Worm (Caenorhabditis elegans) whole organism, L4 larva: ENCODE results near the gene sas-5.

Experiments
- D1046.2 ChIP-seq: fragments of 200-800 bp; sonication (Bioruptor generic); IDR thresholded peaks from 2 replicates; pipeline ENCODE4 v1.3.6; 2022; ENCODE audit warnings: missing genetic modification characterization, missing compliant biosample characterization
- F10B5.3 ChIP-seq: sonication (generic microtip); optimal IDR thresholded peaks from 2 replicates; lab custom pipeline; 2016; ENCODE audit warnings: mild to moderate bottlenecking, missing genetic modification characterization, missing compliant biosample characterization
- F49E8.2 ChIP-seq: sonication (generic microtip); optimal IDR thresholded peaks from 2 replicates; lab custom pipeline; 2016; ENCODE audit warnings: missing compliant biosample characterization, mild to moderate bottlenecking, missing genetic modification characterization, borderline replicate concordance
- R02D3.7 ChIP-seq: fragments of 150-350 bp; sonication (generic microtip); optimal IDR thresholded peaks from 3 replicates; lab custom pipeline; 2014; ENCODE audit warnings: missing biosample characterization, missing genetic modification characterization
- T26A8.4 ChIP-seq: fragments of 200-800 bp; sonication (Bioruptor generic); IDR thresholded peaks from 2 replicates; pipeline ENCODE4 v1.3.6; 2022; ENCODE audit warnings: missing genetic modification characterization, missing compliant biosample characterization
- Y48G9A.11 ChIP-seq: fragments of 200-800 bp; sonication (Bioruptor generic); IDR thresholded peaks from 2 replicates; pipeline ENCODE4 v1.3.6; 2022; ENCODE audit warnings: missing genetic modification reagents, missing genetic modification characterization, missing compliant biosample characterization
- Y5F2A.4 ChIP-seq: fragments of 200-800 bp; sonication (Bioruptor generic); optimal IDR thresholded peaks from 2 replicates; lab custom pipeline; 2018; ENCODE audit warnings: mild to moderate bottlenecking, missing genetic modification characterization, missing compliant biosample characterization
- ZK337.2 ChIP-seq: fragments of 200-800 bp; sonication (Bioruptor generic); IDR thresholded peaks from 2 replicates; pipeline ENCODE4 v1.3.6; 2022; ENCODE audit warnings: missing genetic modification reagents, missing genetic modification characterization, missing compliant biosample characterization
- aly-2 ChIP-seq: sonication (generic microtip); optimal IDR thresholded peaks from 2 replicates; lab custom pipeline; 2018; ENCODE audit warnings: missing biosample characterization, missing genetic modification characterization
- ama-1 ChIP-seq: fragments of 150-350 bp; optimal IDR thresholded peaks from 2 replicates; lab custom pipeline; 2014; ENCODE audit warnings: inconsistent platforms, mixed read lengths
- arid-1 ChIP-seq: fragments of 200-800 bp; sonication (Bioruptor generic); conservative IDR thresholded peaks from 2 replicates; pipeline ENCODE4 v1.3.6; 2022; ENCODE audit warnings: missing genetic modification reagents, missing genetic modification characterization, missing compliant biosample characterization
- ceh-20 ChIP-seq: fragments of 200-800 bp; sonication (Bioruptor generic); IDR thresholded peaks from 2 replicates; pipeline ENCODE4 v1.3.6; 2022; ENCODE audit warnings: missing genetic modification reagents, missing genetic modification characterization, missing compliant biosample characterization
- ceh-32 ChIP-seq: sonication (generic microtip); optimal IDR thresholded peaks from 2 replicates; lab custom pipeline; 2016; ENCODE audit warnings: mild to moderate bottlenecking, missing genetic modification characterization, missing compliant biosample characterization; ENCODE audit not compliant: poor library complexity
- ceh-44 ChIP-seq: fragments of 200-800 bp; sonication (Bioruptor generic); IDR thresholded peaks from 2 replicates; pipeline ENCODE4 v1.3.6; 2022; ENCODE audit warnings: missing genetic modification reagents, missing genetic modification characterization, missing compliant biosample characterization
- ceh-62 ChIP-seq: sonication (generic microtip); optimal IDR thresholded peaks from 2 replicates; lab custom pipeline; 2017; ENCODE audit warnings: missing biosample characterization, missing genetic modification characterization
- ceh-82 ChIP-seq: sonication (generic microtip); optimal IDR thresholded peaks from 2 replicates; lab custom pipeline; 2017; ENCODE audit warnings: missing biosample characterization, missing genetic modification characterization
- ces-1 ChIP-seq: fragments of 150-350 bp; sonication (generic microtip); optimal IDR thresholded peaks from 4 replicates; lab custom pipeline; 2014; ENCODE audit warnings: missing biosample characterization, missing genetic modification reagents, missing genetic modification characterization
- cey-2 ChIP-seq: sonication (generic microtip); optimal IDR thresholded peaks from 3 replicates; lab custom pipeline; 2017; ENCODE audit warnings: missing genetic modification characterization, mild to moderate bottlenecking, missing compliant biosample characterization, antibody characterized with exemption, borderline replicate concordance; ENCODE audit not compliant: insufficient read depth
- ctbp-1 ChIP-seq: fragments of 200-800 bp; sonication (Bioruptor generic); IDR thresholded peaks from 2 replicates; pipeline ENCODE4 v1.3.6; 2022; ENCODE audit warnings: missing genetic modification reagents, missing genetic modification characterization, missing compliant biosample characterization
- daf-19 ChIP-seq: fragments of 200-800 bp; sonication (Bioruptor generic); conservative IDR thresholded peaks from 2 replicates; pipeline ENCODE4 v1.3.6; 2022; ENCODE audit warnings: missing genetic modification characterization, missing compliant biosample characterization
- daf-8 ChIP-seq: fragments of 200-800 bp; sonication (Bioruptor generic); IDR thresholded peaks from 2 replicates; pipeline ENCODE4 v1.3.6; 2022; ENCODE audit warnings: missing genetic modification characterization, missing compliant biosample characterization
- duxl-1 ChIP-seq: sonication (generic microtip); optimal IDR thresholded peaks from 2 replicates; lab custom pipeline; 2016; ENCODE audit warnings: mild to moderate bottlenecking, missing genetic modification characterization, moderate library complexity, missing compliant biosample characterization; ENCODE audit not compliant: poor library complexity
- egl-27 ChIP-seq: sonication (generic microtip); optimal IDR thresholded peaks from 3 replicates; lab custom pipeline; 2017; ENCODE audit warnings: missing biosample characterization, missing genetic modification reagents, missing genetic modification characterization
- egl-43 ChIP-seq: fragments of 200-800 bp; sonication (Bioruptor generic); IDR thresholded peaks from 2 replicates; pipeline ENCODE4 v1.3.6; 2022; ENCODE audit warnings: missing genetic modification reagents, missing genetic modification characterization, missing compliant biosample characterization
- fos-1 ChIP-seq: fragments of 150-350 bp; optimal IDR thresholded peaks from 2 replicates; lab custom pipeline; 2014; ENCODE audit warnings: missing biosample characterization, missing genetic modification characterization
- hif-1 ChIP-seq, 2 experiments: sonication (generic microtip); optimal IDR thresholded peaks; 2 replicates each; lab custom pipeline; 2016 to 2017; ENCODE audit warnings: missing compliant biosample characterization in 2 of 2, missing genetic modification characterization in 2 of 2, missing genetic modification reagents in 2 of 2, missing genotype in 2 of 2, mild to moderate bottlenecking in 1 of 2
- hlh-30 ChIP-seq: sonication (generic microtip); optimal IDR thresholded peaks from 2 replicates; lab custom pipeline; 2017; ENCODE audit warnings: antibody characterized with exemption, mild to moderate bottlenecking, missing genetic modification characterization, missing compliant biosample characterization; ENCODE audit not compliant: insufficient read depth
- jun-1 ChIP-seq: fragments of 150-350 bp; optimal IDR thresholded peaks from 2 replicates; lab custom pipeline; 2014; ENCODE audit warnings: missing biosample characterization, missing genetic modification reagents, missing genetic modification characterization
- lim-7 ChIP-seq: fragments of 200-800 bp; sonication (Bioruptor generic); IDR thresholded peaks from 2 replicates; pipeline ENCODE4 v1.3.6; 2022; ENCODE audit warnings: missing genetic modification characterization, missing compliant biosample characterization
- lin-38 ChIP-seq: fragments of 200-800 bp; sonication (Bioruptor generic); IDR thresholded peaks from 2 replicates; pipeline ENCODE4 v1.3.6; 2022; ENCODE audit warnings: missing genetic modification reagents, missing genetic modification characterization, missing compliant biosample characterization
- lir-3 ChIP-seq: sonication (generic microtip); optimal IDR thresholded peaks from 2 replicates; lab custom pipeline; 2016; ENCODE audit warnings: mild to moderate bottlenecking, missing genetic modification characterization, missing compliant biosample characterization
- lsy-2 ChIP-seq, 2 experiments: fragments of 150-350 bp in 1 of 2; sonication (generic microtip) in 1 of 2; optimal IDR thresholded peaks; 2 replicates each; lab custom pipeline; 2014 to 2017; ENCODE audit warnings: missing biosample characterization in 2 of 2, missing genetic modification characterization in 2 of 2
- madf-9 ChIP-seq: fragments of 200-800 bp; sonication (Bioruptor generic); conservative IDR thresholded peaks from 2 replicates; pipeline ENCODE4 v1.3.6; 2022; ENCODE audit warnings: missing genetic modification reagents, missing genetic modification characterization, missing compliant biosample characterization
- mep-1 ChIP-seq: fragments of 150-350 bp; sonication (generic microtip); optimal IDR thresholded peaks from 3 replicates; lab custom pipeline; 2014; ENCODE audit warnings: missing biosample characterization, missing genetic modification characterization
- mxl-3 ChIP-seq: fragments of 200-800 bp; sonication (Bioruptor generic); optimal IDR thresholded peaks from 2 replicates; lab custom pipeline; 2018; ENCODE audit warnings: mild to moderate bottlenecking, missing genetic modification characterization, missing compliant biosample characterization
- nhr-102 ChIP-seq: sonication (generic microtip); optimal IDR thresholded peaks from 2 replicates; lab custom pipeline; 2016; ENCODE audit warnings: mild to moderate bottlenecking, missing genetic modification characterization, moderate library complexity, missing compliant biosample characterization
- nhr-237 ChIP-seq: sonication (generic microtip); optimal IDR thresholded peaks from 2 replicates; lab custom pipeline; 2017; ENCODE audit warnings: missing biosample characterization, missing genetic modification characterization
- nhr-25 ChIP-seq: sonication (generic microtip); optimal IDR thresholded peaks from 2 replicates; lab custom pipeline; 2017; ENCODE audit warnings: missing genetic modification characterization, mild to moderate bottlenecking, missing compliant biosample characterization, antibody characterized with exemption, moderate library complexity, borderline replicate concordance; ENCODE audit not compliant: insufficient read depth
- nhr-28 ChIP-seq: fragments of 150-350 bp; optimal IDR thresholded peaks from 2 replicates; lab custom pipeline; 2014; ENCODE audit warnings: missing biosample characterization, missing genetic modification characterization
- nhr-41 ChIP-seq: fragments of 200-800 bp; sonication (Bioruptor generic); IDR thresholded peaks from 2 replicates; pipeline ENCODE4 v1.3.6; 2022; ENCODE audit warnings: missing genetic modification reagents, missing genetic modification characterization, missing compliant biosample characterization
- nhr-48 ChIP-seq: sonication (generic microtip); optimal IDR thresholded peaks from 2 replicates; lab custom pipeline; 2016; ENCODE audit warnings: mild to moderate bottlenecking, missing genetic modification characterization, missing compliant biosample characterization
- nhr-6 ChIP-seq: fragments of 150-350 bp; optimal IDR thresholded peaks from 2 replicates; lab custom pipeline; 2014; ENCODE audit warnings: missing biosample characterization, missing genetic modification characterization
- php-3 ChIP-seq: fragments of 200-800 bp; sonication (Bioruptor generic); IDR thresholded peaks from 2 replicates; pipeline ENCODE4 v1.3.6; 2022; ENCODE audit warnings: missing genetic modification reagents, missing genetic modification characterization, missing compliant biosample characterization
- rbr-2 ChIP-seq: sonication (generic microtip); optimal IDR thresholded peaks from 2 replicates; lab custom pipeline; 2016; ENCODE audit warnings: missing genotype, missing genetic modification characterization, missing compliant biosample characterization
- set-16 ChIP-seq: fragments of 200-800 bp; sonication (Bioruptor generic); IDR thresholded peaks from 2 replicates; pipeline ENCODE4 v1.3.6; 2022; ENCODE audit warnings: missing genetic modification reagents, missing genetic modification characterization, missing compliant biosample characterization
- snpc-4 ChIP-seq: fragments of 150-350 bp; optimal IDR thresholded peaks from 2 replicates; lab custom pipeline; 2014; ENCODE audit warnings: missing biosample characterization, missing genetic modification characterization
- spr-3 ChIP-seq: fragments of 200-800 bp; sonication (Bioruptor generic); optimal IDR thresholded peaks from 2 replicates; lab custom pipeline; 2018; ENCODE audit warnings: mild to moderate bottlenecking, missing genetic modification characterization, missing compliant biosample characterization
- tag-97 ChIP-seq: fragments of 200-800 bp; sonication (Bioruptor generic); IDR thresholded peaks from 2 replicates; pipeline ENCODE4 v1.3.6; 2022; ENCODE audit warnings: missing genetic modification characterization, missing compliant biosample characterization
- unc-39 ChIP-seq: sonication (generic microtip); optimal IDR thresholded peaks from 2 replicates; lab custom pipeline; 2017; ENCODE audit warnings: missing biosample characterization, missing genetic modification characterization
- zag-1 ChIP-seq: fragments of 150-350 bp; optimal IDR thresholded peaks from 2 replicates; lab custom pipeline; 2014; ENCODE audit warnings: missing biosample characterization, missing genetic modification characterization
- zfp-3 ChIP-seq: fragments of 200-800 bp; sonication (Bioruptor generic); conservative IDR thresholded peaks from 2 replicates; pipeline ENCODE4 v1.3.6; 2022; ENCODE audit warnings: missing genetic modification reagents, missing genetic modification characterization, missing compliant biosample characterization
- zip-11 ChIP-seq: fragments of 200-800 bp; sonication (Bioruptor generic); IDR thresholded peaks from 2 replicates; pipeline ENCODE4 v1.3.6; 2022; ENCODE audit warnings: missing genetic modification characterization, missing compliant biosample characterization

The sas-5 gene

ce11 chrV:11648435-11648834 lies 37.9 kb downstream of the sas-5 start (continued):
- TF ChIP-seq nhr-102 (tag; lab: Kevin White, UChicago) (no peak), ctbp-1 (GFP tag; lab: Robert Waterston, UW) (no peak), tag-97 (GFP tag; lab: Robert Waterston, UW) (no peak), nhr-41 (GFP tag; lab: Robert Waterston, UW) (no peak), nhr-28 (tag; lab: Kevin White, UChicago) (peak; percentile 75), lir-3 (tag; lab: Kevin White, UChicago) (no peak), ceh-82 (tag; lab: Kevin White, UChicago) (no peak), lim-7 (GFP tag; lab: Robert Waterston, UW) (no peak), daf-19 (GFP tag; lab: Robert Waterston, UW) (no peak), fos-1 (no peak), hlh-30 (tag; lab: Kevin White, UChicago) (peak; percentile 45), arid-1 (GFP tag; lab: Robert Waterston, UW) (no peak), T26A8.4 (GFP tag; lab: Robert Waterston, UW) (no peak), zip-11 (GFP tag; lab: Robert Waterston, UW) (no peak), nhr-6 (tag; lab: Kevin White, UChicago) (no peak), set-16 (GFP tag; lab: Robert Waterston, UW) (no peak), lsy-2 (tag; optimal IDR thresholded peaks at IDR 0.05; lab: Kevin White, UChicago) (no peak), F49E8.2 (no peak), ceh-62 (no peak), egl-27 (tag; lab: Kevin White, UChicago) (no peak), jun-1 (tag; lab: Kevin White, UChicago) (no peak), Y5F2A.4 (GFP tag; lab: Kevin White, UChicago) (no peak), ces-1 (GFP tag; lab: Kevin White, UChicago) (no peak), zfp-3 (GFP tag; lab: Robert Waterston, UW) (no peak), unc-39 (tag; lab: Kevin White, UChicago) (no peak), madf-9 (GFP tag; lab: Robert Waterston, UW) (no peak), R02D3.7 (tag; lab: Kevin White, UChicago) (no peak), nhr-48 (tag; lab: Kevin White, UChicago) (peak; percentile 18), rbr-2 (tag; lab: Kevin White, UChicago) (no peak), mxl-3 (GFP tag; lab: Kevin White, UChicago) (no peak), mep-1 (tag; lab: Kevin White, UChicago) (no peak), nhr-25 (tag; lab: Kevin White, UChicago) (no peak), daf-8 (GFP tag; lab: Robert Waterston, UW) (no peak), ceh-44 (GFP tag; lab: Robert Waterston, UW) (no peak), ama-1 (no peak), cey-2 (no peak), egl-43 (GFP tag; lab: Robert Waterston, UW) (no peak), zag-1 (no peak), D1046.2 (GFP tag; lab: Robert Waterston, UW) (no peak), snpc-4 (no peak), F10B5.3 (no peak), ceh-20 (GFP tag; lab: Robert Waterston, UW) (no peak), aly-2 (tag; lab: Kevin White, UChicago) (no peak), nhr-237 (tag; lab: Kevin White, UChicago) (no peak), ZK337.2 (GFP tag; lab: Robert Waterston, UW) (no peak), ceh-32 (tag; lab: Kevin White, UChicago) (no peak), php-3 (GFP tag; lab: Robert Waterston, UW) (0 out of 2 replicates have a peak, but pooled peaks have one; percentile 51), lin-38 (GFP tag; lab: Robert Waterston, UW) (no peak), spr-3 (no peak), Y48G9A.11 (GFP tag; lab: Robert Waterston, UW) (no peak), hif-1 (tag; optimal IDR thresholded peaks at IDR 0.05; lab: Kevin White, UChicago) (peak in 1 of 2 experiments; percentile 12), duxl-1 (tag; lab: Kevin White, UChicago) (no peak)
